Worm (Caenorhabditis elegans) whole organism, early embryonic: ENCODE measurements around the gene srw-54.

Experiments used
- B0310.2 ChIP-seq: sonication (generic microtip); optimal IDR thresholded peaks from 2 replicates; lab custom pipeline; 2016; ENCODE audit warnings: mild to moderate bottlenecking, missing genetic modification characterization, missing compliant biosample characterization
- aly-1 ChIP-seq: sonication (generic microtip); optimal IDR thresholded peaks from 2 replicates; lab custom pipeline; 2016; ENCODE audit warnings: missing genetic modification characterization, missing compliant biosample characterization
- flt-1 ChIP-seq: fragments of 200-800 bp; sonication (Bioruptor generic); IDR thresholded peaks from 2 replicates; pipeline ENCODE4 v1.3.6; 2022; ENCODE audit warnings: missing genetic modification characterization, missing compliant biosample characterization
- tbx-11 ChIP-seq: fragments of 200-800 bp; sonication (Bioruptor generic); IDR thresholded peaks from 2 replicates; pipeline ENCODE4 v1.3.6; 2022; ENCODE audit warnings: missing genetic modification characterization, missing compliant biosample characterization

ce11 chrV:16645201-16645940 is 34.2 kb downstream of the srw-54 start, which contains the start of gene W06G6.17:
- TF ChIP-seq B0310.2 (tag; lab: Kevin White, UChicago) (no peak), tbx-11 (GFP tag; lab: Robert Waterston, UW) (no peak), aly-1 (no peak), flt-1 (no peak)
